Fruit fly (Drosophila melanogaster) whole organism, adult: ENCODE measurements around the gene CG4660.

Experiments
- CG1620 ChIP-seq: fragments of 200-800 bp; sonication (Bioruptor generic); optimal IDR thresholded peaks from 2 replicates; lab custom pipeline; 2016; ENCODE audit warnings: missing biosample characterization, missing genetic modification characterization
- CG33017 ChIP-seq: fragments of 200-800 bp; sonication (Bioruptor generic); optimal IDR thresholded peaks from 2 replicates; lab custom pipeline; 2018; ENCODE audit warnings: missing biosample characterization, mild to moderate bottlenecking, missing genetic modification characterization, moderate library complexity
- Clk ChIP-seq: fragments of 200-800 bp; sonication (Bioruptor generic); optimal IDR thresholded peaks from 2 replicates; lab custom pipeline; 2017; ENCODE audit warnings: missing biosample characterization, missing genetic modification characterization

DNA sequence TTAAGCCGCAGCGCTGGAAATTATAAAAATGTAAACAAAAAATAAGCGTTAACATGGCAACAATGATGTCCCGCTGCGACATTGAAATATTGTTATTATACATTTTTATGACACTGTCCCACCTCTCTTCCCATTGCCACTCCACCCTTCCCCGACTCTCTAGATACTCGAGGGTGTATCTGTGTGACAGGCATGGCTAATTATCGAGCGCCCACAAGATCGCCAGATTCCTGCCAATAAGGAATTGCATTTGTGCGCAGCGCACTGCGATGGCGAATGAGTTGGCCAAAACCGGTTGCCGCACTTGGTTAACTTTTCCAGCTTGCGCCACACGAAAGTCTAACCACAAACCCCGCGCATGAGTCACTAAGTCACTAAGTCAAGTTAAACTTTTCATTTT, 50.6 kb downstream of the CG4660 start:
- TF ChIP-seq Clk (GFP tag; lab: Kevin White, UChicago) (no peak), CG1620 (GFP tag; lab: Kevin White, UChicago) (no peak), CG33017 (tag; lab: Kevin White, UChicago) (no peak)
